Worm (Caenorhabditis elegans) whole organism, early embryonic: ENCODE measurements around the gene str-38.

Experiments
- F13C5.2 ChIP-seq: sonication (generic microtip); optimal IDR thresholded peaks from 2 replicates; lab custom pipeline; 2017; ENCODE audit warnings: mild to moderate bottlenecking, missing genetic modification characterization, inconsistent platforms, missing compliant biosample characterization
- ama-1 ChIP-seq: fragments of 150-350 bp; optimal IDR thresholded peaks from 2 replicates; lab custom pipeline; 2014
- ceh-13 ChIP-seq: fragments of 200-800 bp; sonication (Bioruptor generic); optimal IDR thresholded peaks from 2 replicates; lab custom pipeline; 2018; ENCODE audit warnings: mild to moderate bottlenecking, missing genetic modification characterization, missing compliant biosample characterization
- ets-7 ChIP-seq: sonication (generic microtip); optimal IDR thresholded peaks from 2 replicates; lab custom pipeline; 2016; ENCODE audit warnings: missing genotype, missing genetic modification characterization, missing compliant biosample characterization
- flt-1 ChIP-seq: fragments of 200-800 bp; sonication (Bioruptor generic); IDR thresholded peaks from 2 replicates; pipeline ENCODE4 v1.3.6; 2022; ENCODE audit warnings: missing genetic modification characterization, missing compliant biosample characterization
- hmbx-1 ChIP-seq: sonication (generic microtip); optimal IDR thresholded peaks from 2 replicates; lab custom pipeline; 2016; ENCODE audit warnings: mild to moderate bottlenecking, missing genetic modification characterization, missing compliant biosample characterization
- pes-1 ChIP-seq: fragments of 200-800 bp; sonication (Bioruptor generic); IDR thresholded peaks from 2 replicates; pipeline ENCODE4 v1.3.6; 2022; ENCODE audit warnings: missing genetic modification reagents, missing genetic modification characterization, missing compliant biosample characterization

DNA sequence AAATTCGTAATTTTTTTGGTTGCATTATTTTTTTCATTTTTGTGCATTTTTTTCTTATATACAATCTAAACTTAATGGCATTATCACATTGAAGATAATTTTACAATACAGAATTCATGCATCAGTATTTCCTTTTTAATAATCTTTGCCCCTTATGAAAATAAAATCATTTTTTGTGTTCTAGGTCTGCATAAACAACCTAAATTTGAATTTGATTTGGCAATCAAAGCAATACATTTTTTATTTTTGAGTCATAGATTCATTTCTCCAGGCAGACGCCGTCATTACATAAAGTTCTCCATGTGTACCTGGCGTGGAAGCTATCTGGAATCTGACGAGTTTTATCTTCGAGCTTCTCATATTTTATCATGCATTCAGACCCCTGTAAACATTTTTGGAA is 10.2 kb downstream of the str-38 start, which contains the start of gene srh-140:
- TF ChIP-seq F13C5.2 (tag; lab: Kevin White, UChicago) (no peak), ets-7 (tag; lab: Kevin White, UChicago) (no peak), ama-1 (lab: Kevin White, UChicago) (no peak), flt-1 (no peak), pes-1 (GFP tag; lab: Robert Waterston, UW) (no peak), hmbx-1 (no peak), ceh-13 (no peak)
